Fruit fly (Drosophila melanogaster): ENCODE results near the gene CG34039.

dm6 chr3L:14605291-14605690 lies 45.5 kb downstream of the CG34039 start:
- no peak for TF ChIP-seq Hnf4 (GFP tag; optimal IDR thresholded peaks at IDR 0.05)
- no peak for TF ChIP-seq lola (GFP tag; optimal IDR thresholded peaks at IDR 0.05)
- no peak for TF ChIP-seq Vsx2 (GFP tag; optimal IDR thresholded peaks at IDR 0.05; ENCODE audit: partially characterized antibody)
- no peak for TF ChIP-seq usp (GFP tag; optimal IDR thresholded peaks at IDR 0.05)
- no peak for TF ChIP-seq pan (optimal IDR thresholded peaks at IDR 0.05)
- TF ChIP-seq Hr78 (GFP tag; optimal IDR thresholded peaks at IDR 0.05) = no peak
- no peak for TF ChIP-seq psq (GFP tag; optimal IDR thresholded peaks at IDR 0.05)
- no peak for TF ChIP-seq br (GFP tag; optimal IDR thresholded peaks at IDR 0.05)
- TF ChIP-seq Jra (GFP tag; optimal IDR thresholded peaks at IDR 0.05) = no peak
- no peak for TF ChIP-seq CG32264 (GFP tag; optimal IDR thresholded peaks at IDR 0.05)
- TF ChIP-seq h (GFP tag; optimal IDR thresholded peaks at IDR 0.05) = no peak
- no peak for TF ChIP-seq woc (GFP tag; optimal IDR thresholded peaks at IDR 0.05)
